Worm (Caenorhabditis elegans): ENCODE measurements around the gene fbxa-150.

- TF ChIP-seq ceh-45 (GFP tag; IDR thresholded peaks at IDR 0.05) (no peak), ref-2 (tag; optimal IDR thresholded peaks at IDR 0.05) (no peak), pha-2 (tag; optimal IDR thresholded peaks at IDR 0.05) (no peak), sox-4 (tag; optimal IDR thresholded peaks at IDR 0.05) (no peak), pat-9 (tag; optimal IDR thresholded peaks at IDR 0.05) (no peak)
Measured at ce11 chrV:20552971-20553370, 30.6 kb downstream of the fbxa-150 start, which contains the start of gene vmo-1.

Data from whole organism, late embryonic.